Fruit fly (Drosophila melanogaster) whole organism, embryonic: ENCODE data around the gene Gclc.

ENCODE experiments used
- BtbVII ChIP-seq: fragments of 200-800 bp; sonication (Bioruptor generic); optimal IDR thresholded peaks from 3 replicates; lab custom pipeline; 2017; ENCODE audit warnings: missing biosample characterization, mild to moderate bottlenecking, missing genetic modification characterization
- CG10147 ChIP-seq: fragments of 200-800 bp; sonication (Bioruptor generic); optimal IDR thresholded peaks from 2 replicates; lab custom pipeline; 2019; ENCODE audit warnings: missing biosample characterization, mild to moderate bottlenecking, missing genetic modification characterization, moderate library complexity
- CG10321 ChIP-seq: fragments of 200-800 bp; sonication (Bioruptor generic); IDR thresholded peaks from 2 replicates; pipeline ENCODE4 v1.3.6; 2022; ENCODE audit warnings: missing biosample characterization, missing genetic modification characterization
- CG10565 ChIP-seq: fragments of 200-800 bp; sonication (Bioruptor generic); optimal IDR thresholded peaks from 3 replicates; lab custom pipeline; 2016; ENCODE audit warnings: missing biosample characterization, mild to moderate bottlenecking, missing genetic modification characterization
- CG11560 ChIP-seq: fragments of 200-800 bp; sonication (Bioruptor generic); IDR thresholded peaks from 3 replicates; pipeline ENCODE4 v1.3.6; 2022; ENCODE audit warnings: missing biosample characterization, missing genetic modification characterization
- CG11696 ChIP-seq: fragments of 200-800 bp; sonication (Bioruptor generic); IDR thresholded peaks from 2 replicates; pipeline ENCODE4 v1.3.6; 2022; ENCODE audit warnings: missing biosample characterization, missing genetic modification characterization
- CG12769 ChIP-seq: fragments of 200-800 bp; sonication (Bioruptor generic); optimal IDR thresholded peaks from 2 replicates; lab custom pipeline; 2019; ENCODE audit warnings: missing biosample characterization, mild to moderate bottlenecking, missing genetic modification characterization, moderate library complexity
- CG14860 ChIP-seq: fragments of 200-800 bp; sonication (Bioruptor generic); IDR thresholded peaks from 3 replicates; pipeline ENCODE4 v1.3.6; 2022; ENCODE audit warnings: missing biosample characterization, missing genetic modification characterization; ENCODE audit not compliant: partially characterized antibody
- CG1647 ChIP-seq: fragments of 200-800 bp; sonication (Bioruptor generic); optimal IDR thresholded peaks from 3 replicates; lab custom pipeline; 2016; ENCODE audit warnings: missing biosample characterization, missing genetic modification characterization
- CG16813 ChIP-seq: fragments of 200-800 bp; sonication (Bioruptor generic); IDR thresholded peaks from 3 replicates; pipeline ENCODE4 v1.3.6; 2022; ENCODE audit warnings: missing biosample characterization, missing genetic modification characterization; ENCODE audit not compliant: partially characterized antibody
- CG16863 ChIP-seq: fragments of 200-800 bp; sonication (Bioruptor generic); optimal IDR thresholded peaks from 3 replicates; lab custom pipeline; 2016; ENCODE audit warnings: missing biosample characterization, missing genetic modification characterization
- CG18262 ChIP-seq: fragments of 200-800 bp; optimal IDR thresholded peaks from 3 replicates; lab custom pipeline; 2019; ENCODE audit warnings: missing biosample characterization, mild to moderate bottlenecking, missing genetic modification characterization, moderate library complexity
- CG18476 ChIP-seq: fragments of 200-800 bp; sonication (Bioruptor generic); optimal IDR thresholded peaks from 2 replicates; lab custom pipeline; 2016; ENCODE audit warnings: missing biosample characterization, mild to moderate bottlenecking, missing genetic modification characterization
- CG2129 ChIP-seq: fragments of 200-800 bp; sonication (Bioruptor generic); IDR thresholded peaks from 2 replicates; pipeline ENCODE4 v1.3.6; 2022; ENCODE audit warnings: missing biosample characterization, missing genetic modification characterization; ENCODE audit not compliant: partially characterized antibody
- CG3065 ChIP-seq: fragments of 200-800 bp; sonication (Bioruptor generic); optimal IDR thresholded peaks from 2 replicates; lab custom pipeline; 2016; ENCODE audit warnings: missing biosample characterization, missing genetic modification characterization
- CG33213 ChIP-seq: fragments of 200-800 bp; sonication (Bioruptor generic); optimal IDR thresholded peaks from 3 replicates; lab custom pipeline; 2016; ENCODE audit warnings: missing biosample characterization, missing genetic modification characterization
- CG34224 ChIP-seq: fragments of 200-800 bp; sonication (Bioruptor generic); IDR thresholded peaks from 3 replicates; pipeline ENCODE4 v1.3.6; 2022; ENCODE audit warnings: missing biosample characterization, missing genetic modification characterization; ENCODE audit not compliant: partially characterized antibody
- CG6175 ChIP-seq: fragments of 200-800 bp; sonication (Bioruptor generic); IDR thresholded peaks from 3 replicates; pipeline ENCODE4 v1.3.6; 2022; ENCODE audit warnings: missing biosample characterization, missing genetic modification characterization
- CG9797 ChIP-seq: fragments of 200-800 bp; sonication (Bioruptor generic); optimal IDR thresholded peaks from 3 replicates; lab custom pipeline; 2018; ENCODE audit warnings: missing biosample characterization, mild to moderate bottlenecking, missing genetic modification characterization
- CG9932 ChIP-seq: fragments of 200-800 bp; sonication (Bioruptor generic); IDR thresholded peaks from 2 replicates; pipeline ENCODE4 v1.3.6; 2022; ENCODE audit warnings: missing biosample characterization, missing genetic modification characterization
- CTCF ChIP-seq: fragments of 200-800 bp; sonication (Bioruptor generic); optimal IDR thresholded peaks from 2 replicates; lab custom pipeline; 2017; ENCODE audit warnings: missing biosample characterization, mild to moderate bottlenecking, missing genetic modification characterization, moderate library complexity
- CrebB ChIP-seq: fragments of 200-800 bp; sonication (Bioruptor generic); optimal IDR thresholded peaks from 3 replicates; lab custom pipeline; 2018; ENCODE audit warnings: missing biosample characterization, mild to moderate bottlenecking, missing genetic modification characterization
- D ChIP-seq, 2 experiments: fragments of 200-800 bp in 1 of 2; fragments of >200 bp in 1 of 2; sonication (Bioruptor generic) in 1 of 2; optimal IDR thresholded peaks; 2 replicates in 1 of 2; 3 replicates in 1 of 2; lab custom pipeline; 2017; ENCODE audit warnings: mild to moderate bottlenecking in 1 of 2, missing biosample characterization in 1 of 2, missing genetic modification characterization in 1 of 2, missing genetic modification reagents in 1 of 2
- ERR ChIP-seq: fragments of 200-800 bp; sonication (Bioruptor generic); optimal IDR thresholded peaks from 2 replicates; lab custom pipeline; 2016; ENCODE audit warnings: missing biosample characterization, missing genetic modification characterization
- Fer1 ChIP-seq: fragments of 200-800 bp; sonication (Bioruptor generic); optimal IDR thresholded peaks from 2 replicates; lab custom pipeline; 2017; ENCODE audit warnings: missing biosample characterization, mild to moderate bottlenecking, missing genetic modification characterization
- GATAe ChIP-seq: fragments of 200-800 bp; sonication (Bioruptor generic); conservative IDR thresholded peaks from 2 replicates; pipeline ENCODE4 v1.3.6; 2022; ENCODE audit warnings: missing biosample characterization, missing genetic modification characterization
- HHEX ChIP-seq: fragments of 200-800 bp; sonication (Bioruptor generic); optimal IDR thresholded peaks from 3 replicates; lab custom pipeline; 2017; ENCODE audit warnings: missing biosample characterization, mild to moderate bottlenecking, missing genetic modification characterization, missing genetic modification reagents
- Opbp ChIP-seq: fragments of 200-800 bp; sonication (Bioruptor generic); IDR thresholded peaks from 3 replicates; pipeline ENCODE4 v1.3.6; 2022; ENCODE audit warnings: missing biosample characterization, missing genetic modification characterization; ENCODE audit not compliant: partially characterized antibody
- Ravus ChIP-seq: fragments of 200-800 bp; sonication (Bioruptor generic); IDR thresholded peaks from 2 replicates; pipeline ENCODE4 v1.3.6; 2022; ENCODE audit warnings: missing biosample characterization, missing genetic modification characterization
- Rfx ChIP-seq: fragments of 200-800 bp; sonication (Bioruptor generic); IDR thresholded peaks from 2 replicates; pipeline ENCODE4 v1.3.6; 2022; ENCODE audit warnings: missing biosample characterization, missing genetic modification characterization
- Six4 ChIP-seq: fragments of 200-800 bp; sonication (Bioruptor generic); optimal IDR thresholded peaks from 2 replicates; lab custom pipeline; 2016; ENCODE audit warnings: missing biosample characterization, missing genetic modification characterization
- Sry-δ ChIP-seq: fragments of 200-800 bp; sonication (Bioruptor generic); optimal IDR thresholded peaks from 2 replicates; lab custom pipeline; 2016; ENCODE audit warnings: missing biosample characterization, missing genetic modification characterization
- Stat92E ChIP-seq, 3 experiments: fragments of >200 bp in 2 of 3; fragments of 200-800 bp in 1 of 3; sonication (Bioruptor generic) in 1 of 3; optimal IDR thresholded peaks; 2 replicates each; lab custom pipeline; 2017 to 2019; ENCODE audit warnings: missing biosample characterization in 3 of 3, missing genetic modification characterization in 3 of 3, mild to moderate bottlenecking in 1 of 3, moderate library complexity in 1 of 3
- Taf1 ChIP-seq: fragments of 200-800 bp; sonication (Bioruptor generic); IDR thresholded peaks from 2 replicates; pipeline ENCODE4 v1.3.6; 2022; ENCODE audit warnings: missing biosample characterization, missing genetic modification characterization
- YL-1 ChIP-seq: fragments of 200-800 bp; sonication (Bioruptor generic); optimal IDR thresholded peaks from 3 replicates; lab custom pipeline; 2017; ENCODE audit warnings: missing biosample characterization, mild to moderate bottlenecking, missing genetic modification characterization
- ac ChIP-seq: fragments of 200-800 bp; sonication (Bioruptor generic); optimal IDR thresholded peaks from 3 replicates; lab custom pipeline; 2017; ENCODE audit warnings: missing biosample characterization, mild to moderate bottlenecking, missing genetic modification characterization
- ase ChIP-seq: fragments of 200-800 bp; sonication (Bioruptor generic); IDR thresholded peaks from 3 replicates; pipeline ENCODE4 v1.3.6; 2022; ENCODE audit warnings: missing biosample characterization, missing genetic modification characterization
- cad ChIP-seq: fragments of >200 bp; optimal IDR thresholded peaks from 2 replicates; lab custom pipeline; 2017; ENCODE audit warnings: missing biosample characterization, missing genetic modification characterization
- croc ChIP-seq: fragments of 200-800 bp; sonication (Bioruptor generic); conservative IDR thresholded peaks from 3 replicates; pipeline ENCODE4 v1.3.6; 2022; ENCODE audit warnings: missing biosample characterization, missing genetic modification characterization
- crp ChIP-seq, 2 experiments: fragments of 200-800 bp; sonication (Bioruptor generic); optimal IDR thresholded peaks; 2 replicates in 1 of 2; 3 replicates in 1 of 2; lab custom pipeline; 2017; ENCODE audit warnings: missing biosample characterization in 2 of 2, missing genetic modification characterization in 2 of 2, mild to moderate bottlenecking in 1 of 2, moderate library complexity in 1 of 2
- fd3F ChIP-seq: fragments of 200-800 bp; sonication (Bioruptor generic); optimal IDR thresholded peaks from 2 replicates; lab custom pipeline; 2018; ENCODE audit warnings: missing biosample characterization, mild to moderate bottlenecking, missing genetic modification characterization, moderate library complexity
- fd96Cb ChIP-seq: fragments of 200-800 bp; sonication (Bioruptor generic); optimal IDR thresholded peaks from 2 replicates; lab custom pipeline; 2018; ENCODE audit warnings: missing biosample characterization, mild to moderate bottlenecking, missing genetic modification characterization, moderate library complexity
- gem ChIP-seq: fragments of 200-800 bp; sonication (Bioruptor generic); optimal IDR thresholded peaks from 2 replicates; lab custom pipeline; 2019; ENCODE audit warnings: missing biosample characterization, mild to moderate bottlenecking, missing genetic modification characterization, moderate library complexity
- her ChIP-seq: fragments of 200-800 bp; sonication (Bioruptor generic); optimal IDR thresholded peaks from 2 replicates; lab custom pipeline; 2016; ENCODE audit warnings: missing biosample characterization, missing genetic modification characterization
- kah ChIP-seq: fragments of 200-800 bp; sonication (Bioruptor generic); optimal IDR thresholded peaks from 2 replicates; lab custom pipeline; 2018; ENCODE audit warnings: missing biosample characterization, mild to moderate bottlenecking, missing genetic modification characterization
- otp ChIP-seq: fragments of 200-800 bp; sonication (Bioruptor generic); IDR thresholded peaks from 3 replicates; pipeline ENCODE4, ENCODE4 v1.3.6; 2022; ENCODE audit warnings: missing biosample characterization, missing genetic modification characterization
- phol ChIP-seq: fragments of 200-800 bp; sonication (Bioruptor generic); optimal IDR thresholded peaks from 3 replicates; lab custom pipeline; 2018; ENCODE audit warnings: missing biosample characterization, mild to moderate bottlenecking, missing genetic modification characterization, moderate library complexity
- sr ChIP-seq: fragments of 200-800 bp; sonication (Bioruptor generic); IDR thresholded peaks from 3 replicates; pipeline ENCODE4 v1.3.6; 2022; ENCODE audit warnings: missing biosample characterization, missing genetic modification characterization
- tio ChIP-seq: fragments of 200-800 bp; sonication (Bioruptor generic); optimal IDR thresholded peaks from 2 replicates; lab custom pipeline; 2017; ENCODE audit warnings: missing biosample characterization, missing genetic modification characterization, inconsistent platforms
- zf30C ChIP-seq: fragments of 200-800 bp; sonication (Bioruptor generic); optimal IDR thresholded peaks from 3 replicates; lab custom pipeline; 2018; ENCODE audit warnings: missing biosample characterization, mild to moderate bottlenecking, missing genetic modification characterization

Gclc gene

DNA sequence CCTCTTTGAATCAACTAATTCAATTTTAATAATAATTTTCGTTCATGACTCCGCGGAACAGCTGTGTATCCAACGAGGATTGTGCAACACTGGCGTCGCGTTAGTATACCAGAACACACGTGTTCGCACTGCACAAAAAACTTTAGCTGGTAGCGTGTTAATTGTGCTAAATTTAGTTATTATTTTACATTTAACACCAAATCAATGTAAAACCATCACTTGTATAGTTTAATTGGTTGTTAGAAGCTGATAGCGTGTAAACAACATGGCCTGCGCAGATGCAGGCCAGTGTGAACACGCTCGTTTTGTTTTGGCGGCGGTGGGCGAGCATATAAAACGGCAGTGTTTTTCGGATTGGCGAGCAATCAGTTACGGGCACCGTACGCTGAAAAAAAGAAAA lies 41.3 kb upstream of the Gclc start, which contains the start of the genes Traf6 and GIIIspla2 (continued):
- TF ChIP-seq GATAe, result peak; percentile 46; the same call in 1 of the 2 replicates
- TF ChIP-seq phol (tag; lab: Kevin White, UChicago), result peak; percentile 85
- 0 out of 3 replicates have a peak, but pooled peaks have one; percentile 37 for TF ChIP-seq CG11560 (tag; lab: Robert Waterston, UW)
- TF ChIP-seq Sry-δ (GFP tag; lab: Kevin White, UChicago), result peak; percentile 37
- no peak for TF ChIP-seq Stat92E (GFP tag; optimal IDR thresholded peaks at IDR 0.05; lab: Kevin White, UChicago)
- peak; percentile 48 for TF ChIP-seq her
- no peak for TF ChIP-seq CG14860 (GFP tag; lab: Robert Waterston, UW)
- TF ChIP-seq fd96Cb (tag; lab: Kevin White, UChicago), result peak; percentile 66
- TF ChIP-seq CG10147 (GFP tag; lab: Kevin White, UChicago), result peak; percentile 66
- TF ChIP-seq cad (GFP tag; lab: Kevin White, UChicago), result no peak
- TF ChIP-seq ase (GFP tag; lab: Robert Waterston, UW), result peak; percentile 55; the same call in 1 of the 3 replicates
- no peak for TF ChIP-seq CG6175 (GFP tag; lab: Robert Waterston, UW)
- TF ChIP-seq D (optimal IDR thresholded peaks at IDR 0.05; lab: Kevin White, UChicago), result no peak
- peak; percentile 51 for TF ChIP-seq D (GFP tag; optimal IDR thresholded peaks at IDR 0.05; lab: Kevin White, UChicago)
- TF ChIP-seq Six4 (GFP tag; lab: Kevin White, UChicago), result peak; percentile 40
- TF ChIP-seq CG1647 (GFP tag; lab: Kevin White, UChicago), result peak; percentile 62
- peak; percentile 69 for TF ChIP-seq CrebB (tag; lab: Kevin White, UChicago)
- TF ChIP-seq ERR (GFP tag; lab: Kevin White, UChicago), result no peak
- TF ChIP-seq CG3065 (GFP tag; lab: Kevin White, UChicago), result no peak
- peak; percentile 56; the same call in 1 of the 2 replicates for TF ChIP-seq Taf1 (GFP tag; lab: Robert Waterston, UW)
- TF ChIP-seq CG16863 (GFP tag; lab: Kevin White, UChicago), result peak; percentile 43
- TF ChIP-seq CG10565 (GFP tag; lab: Kevin White, UChicago), result no peak
- TF ChIP-seq CG2129 (GFP tag; lab: Robert Waterston, UW), result no peak
- no peak for TF ChIP-seq sr (GFP tag; lab: Robert Waterston, UW)
- TF ChIP-seq CG10321 (GFP tag; lab: Robert Waterston, UW), result no peak
- peak; percentile 79 for TF ChIP-seq Fer1 (GFP tag; lab: Kevin White, UChicago)
- TF ChIP-seq fd3F (GFP tag; lab: Kevin White, UChicago), result peak; percentile 66
- peak; percentile 68 for TF ChIP-seq CG33213
- TF ChIP-seq kah (GFP tag; lab: Kevin White, UChicago), result no peak
- peak; percentile 51 to 93 for TF ChIP-seq crp (GFP tag; optimal IDR thresholded peaks at IDR 0.05; lab: Kevin White, UChicago)
- TF ChIP-seq CG12769 (tag; lab: Kevin White, UChicago), result no peak
- no peak for TF ChIP-seq CG34224 (GFP tag; lab: Robert Waterston, UW)
- peak; percentile 79 for TF ChIP-seq CG18476 (GFP tag; lab: Kevin White, UChicago)
- TF ChIP-seq Opbp, result 0 out of 3 replicates have a peak, but pooled peaks have one; percentile 10
- peak; percentile 87 for TF ChIP-seq Rfx (GFP tag; lab: Robert Waterston, UW)
- peak; percentile 85 for TF ChIP-seq CG9932
- no peak for TF ChIP-seq tio
- TF ChIP-seq BtbVII (GFP tag; lab: Kevin White, UChicago), result peak; percentile 31
- TF ChIP-seq HHEX, result peak; percentile 60
- peak; percentile 19 for TF ChIP-seq YL-1 (GFP tag; lab: Kevin White, UChicago)
- TF ChIP-seq gem (tag; lab: Kevin White, UChicago), result peak; percentile 84
- TF ChIP-seq croc, result peak; percentile 46; the same call in 2 of the 3 replicates
- peak; percentile 45 for TF ChIP-seq CG9797 (GFP tag; lab: Kevin White, UChicago)
- TF ChIP-seq otp, result 0 out of 3 replicates have a peak, but pooled peaks have one; percentile 24
- no peak for TF ChIP-seq zf30C
- no peak for TF ChIP-seq ac (GFP tag; lab: Kevin White, UChicago)
- TF ChIP-seq CG11696 (GFP tag; lab: Robert Waterston, UW), result peak; percentile 30; the same call in 1 of the 2 replicates
- peak; percentile 20 for TF ChIP-seq CTCF (GFP tag; lab: Kevin White, UChicago)
- TF ChIP-seq CG18262 (tag; lab: Kevin White, UChicago), result peak; percentile 86
- TF ChIP-seq Ravus (GFP tag; lab: Robert Waterston, UW), result peak; percentile 7; the same call in 1 of the 2 replicates
- TF ChIP-seq CG16813 (GFP tag; lab: Robert Waterston, UW), result peak; percentile 44; the same call in 1 of the 3 replicates
